Worm (Caenorhabditis elegans) whole organism, young adult: ENCODE data around the gene Y54G9A.9.

Experiments
- ceh-58 ChIP-seq: fragments of 200-800 bp; sonication (Bioruptor generic); IDR thresholded peaks from 2 replicates; pipeline ENCODE4 v1.3.6; 2022; ENCODE audit warnings: missing genetic modification characterization, missing compliant biosample characterization
- ceh-79 ChIP-seq: sonication (generic microtip); optimal IDR thresholded peaks from 2 replicates; lab custom pipeline; 2017; ENCODE audit warnings: mild to moderate bottlenecking, missing genetic modification characterization, missing compliant biosample characterization
- ekl-4 ChIP-seq: fragments of 200-800 bp; sonication (Bioruptor generic); IDR thresholded peaks from 2 replicates; pipeline ENCODE4 v1.3.6; 2022; ENCODE audit warnings: missing genetic modification reagents, missing genetic modification characterization, missing compliant biosample characterization
- ets-4 ChIP-seq: fragments of 200-800 bp; sonication (Bioruptor generic); optimal IDR thresholded peaks from 2 replicates; lab custom pipeline; 2018; ENCODE audit warnings: mild to moderate bottlenecking, missing genetic modification characterization, missing compliant biosample characterization
- lin-40 ChIP-seq: sonication (generic microtip); optimal IDR thresholded peaks from 2 replicates; lab custom pipeline; 2016; ENCODE audit warnings: missing genetic modification characterization, mild to moderate bottlenecking, missing compliant biosample characterization, missing genotype, missing genetic modification reagents
- lir-1 ChIP-seq: fragments of 200-800 bp; sonication (Bioruptor generic); conservative IDR thresholded peaks from 2 replicates; pipeline ENCODE4 v1.3.6; 2022; ENCODE audit warnings: missing genetic modification reagents, missing genetic modification characterization, missing compliant biosample characterization
- lsy-27 ChIP-seq: sonication (generic microtip); optimal IDR thresholded peaks from 2 replicates; lab custom pipeline; 2017; ENCODE audit warnings: missing genetic modification characterization, mild to moderate bottlenecking, missing compliant biosample characterization, antibody characterized with exemption, missing genotype, borderline replicate concordance; ENCODE audit not compliant: insufficient read depth
- nfyb-1 ChIP-seq: fragments of 200-800 bp; sonication (Bioruptor generic); IDR thresholded peaks from 2 replicates; pipeline ENCODE4 v1.3.6; 2022; ENCODE audit warnings: missing genetic modification reagents, missing genetic modification characterization, missing compliant biosample characterization
- unc-62 ChIP-seq: fragments of 150-350 bp; optimal IDR thresholded peaks from 2 replicates; lab custom pipeline; 2014; ENCODE audit warnings: missing biosample characterization, missing genetic modification reagents, missing genetic modification characterization
- ztf-18 ChIP-seq: sonication (generic microtip); optimal IDR thresholded peaks from 2 replicates; lab custom pipeline; 2016; ENCODE audit warnings: missing genotype, mild to moderate bottlenecking, missing genetic modification characterization, missing compliant biosample characterization
- ztf-26 ChIP-seq: sonication (generic microtip); optimal IDR thresholded peaks from 2 replicates; lab custom pipeline; 2017; ENCODE audit warnings: missing genetic modification characterization, missing compliant biosample characterization

ce11 chrII:13736089-13736488 is 6.6 kb downstream of the Y54G9A.9 start, which contains the start of gene R06B9.5:
- TF ChIP-seq lir-1 (GFP tag; lab: Robert Waterston, UW), result no peak
- no peak for TF ChIP-seq ekl-4 (GFP tag; lab: Robert Waterston, UW)
- TF ChIP-seq unc-62 (GFP tag; lab: Kevin White, UChicago), result no peak
- TF ChIP-seq ztf-26, result no peak
- TF ChIP-seq lin-40, result no peak
- TF ChIP-seq nfyb-1, result no peak
- TF ChIP-seq ztf-18, result no peak
- TF ChIP-seq ets-4 (GFP tag; lab: Kevin White, UChicago), result no peak
- TF ChIP-seq ceh-58 (GFP tag; lab: Robert Waterston, UW), result no peak
- no peak for TF ChIP-seq lsy-27 (tag; lab: Kevin White, UChicago)
- no peak for TF ChIP-seq ceh-79
